Worm (Caenorhabditis elegans): ENCODE results near the gene pqn-35.

The pqn-35 gene

ce11 chrII:4565205-4565604, 47.6 kb upstream of the pqn-35 start (continued):
- TF ChIP-seq Y105C5A.15 (GFP tag; IDR thresholded peaks at IDR 0.05): no peak
- no peak for TF ChIP-seq madf-9 (GFP tag; conservative IDR thresholded peaks at IDR 0.05)
- peak; percentile 37; the same call in 1 of the 2 replicates for TF ChIP-seq tra-1 (GFP tag; IDR thresholded peaks at IDR 0.05)
- TF ChIP-seq nhr-41 (GFP tag; IDR thresholded peaks at IDR 0.05): no peak
- TF ChIP-seq ceh-20 (GFP tag; IDR thresholded peaks at IDR 0.05): no peak
- no peak for TF ChIP-seq F44E2.7 (GFP tag; IDR thresholded peaks at IDR 0.05)
- no peak for TF ChIP-seq lin-29 (GFP tag; IDR thresholded peaks at IDR 0.05)
- TF ChIP-seq daf-8 (GFP tag; IDR thresholded peaks at IDR 0.05): no peak
- no peak for TF ChIP-seq F37D6.2 (tag; optimal IDR thresholded peaks at IDR 0.05)
- TF ChIP-seq unc-39 (tag; optimal IDR thresholded peaks at IDR 0.05): no peak
- TF ChIP-seq mep-1 (tag; optimal IDR thresholded peaks at IDR 0.05): no peak
- no peak for TF ChIP-seq aha-1 (tag)
- TF ChIP-seq snpc-4 (tag; optimal IDR thresholded peaks at IDR 0.05): no peak
- TF ChIP-seq attf-4 (tag; optimal IDR thresholded peaks at IDR 0.05): no peak
- peak; percentile 65 for TF ChIP-seq F26F4.8 (GFP tag; conservative IDR thresholded peaks at IDR 0.05)
- TF ChIP-seq ceh-32 (tag; optimal IDR thresholded peaks at IDR 0.05; ENCODE audit: poor library complexity): no peak
- no peak for TF ChIP-seq ceh-62 (tag; optimal IDR thresholded peaks at IDR 0.05)
- TF ChIP-seq lsy-2 (tag; optimal IDR thresholded peaks at IDR 0.05): no peak
- no peak for TF ChIP-seq pqm-1 (tag; optimal IDR thresholded peaks at IDR 0.05)
- no peak for TF ChIP-seq lir-3 (tag; optimal IDR thresholded peaks at IDR 0.05)
- peak; percentile 80 for TF ChIP-seq dmd-8 (GFP tag; IDR thresholded peaks at IDR 0.05)
- TF ChIP-seq ceh-28 (tag; optimal IDR thresholded peaks at IDR 0.05): no peak
- TF ChIP-seq ztf-7 (tag; optimal IDR thresholded peaks at IDR 0.05): no peak
- TF ChIP-seq daf-19 (GFP tag; conservative IDR thresholded peaks at IDR 0.05): 0 out of 2 replicates have a peak, but pooled peaks have one; percentile 39
- TF ChIP-seq zag-1 (tag; optimal IDR thresholded peaks at IDR 0.05): no peak
- no peak for TF ChIP-seq rbr-2 (tag; optimal IDR thresholded peaks at IDR 0.05)
- TF ChIP-seq php-3 (GFP tag; IDR thresholded peaks at IDR 0.05): 0 out of 2 replicates have a peak, but pooled peaks have one; percentile 9
- no peak for TF ChIP-seq dmd-9 (GFP tag; IDR thresholded peaks at IDR 0.05)
- no peak for TF ChIP-seq nhr-76 (tag; optimal IDR thresholded peaks at IDR 0.05)
- TF ChIP-seq mdt-29 (GFP tag; IDR thresholded peaks at IDR 0.05): no peak
- no peak for TF ChIP-seq mdl-1 (tag; optimal IDR thresholded peaks at IDR 0.05)
- TF ChIP-seq nhr-28 (tag; optimal IDR thresholded peaks at IDR 0.05): no peak
- no peak for TF ChIP-seq T20F7.1 (GFP tag; optimal IDR thresholded peaks at IDR 0.05)
- no peak for TF ChIP-seq daf-12 (tag; optimal IDR thresholded peaks at IDR 0.05)
- no peak for TF ChIP-seq F10B5.3 (tag; optimal IDR thresholded peaks at IDR 0.05)
- 0 out of 2 replicates have a peak, but pooled peaks have one; percentile 12 for TF ChIP-seq hmg-1.1 (GFP tag; IDR thresholded peaks at IDR 0.05)
- no peak for TF ChIP-seq set-16 (GFP tag; IDR thresholded peaks at IDR 0.05)
- no peak for TF ChIP-seq ZK546.5 (tag; optimal IDR thresholded peaks at IDR 0.05)
- peak; percentile 38; the same call in 1 of the 2 replicates for TF ChIP-seq ceh-44 (GFP tag; IDR thresholded peaks at IDR 0.05)
- TF ChIP-seq mxl-3 (GFP tag; optimal IDR thresholded peaks at IDR 0.05): no peak
- TF ChIP-seq dmd-6 (GFP tag; IDR thresholded peaks at IDR 0.05): no peak
- peak; percentile 6 for TF ChIP-seq mes-2 (tag; optimal IDR thresholded peaks at IDR 0.05; ENCODE audit: poor library complexity, severe bottlenecking)
- TF ChIP-seq ztf-11 (tag; optimal IDR thresholded peaks at IDR 0.05): no peak
- no peak; the same call in 1 of the 2 replicates for TF ChIP-seq lin-38 (GFP tag; IDR thresholded peaks at IDR 0.05)
- TF ChIP-seq tag-97 (GFP tag; IDR thresholded peaks at IDR 0.05): no peak
- TF ChIP-seq nhr-102 (tag; optimal IDR thresholded peaks at IDR 0.05): no peak
- no peak for TF ChIP-seq aly-2 (tag; optimal IDR thresholded peaks at IDR 0.05)
- no peak for TF ChIP-seq nhr-77 (tag; optimal IDR thresholded peaks at IDR 0.05)
- TF ChIP-seq jun-1 (tag; optimal IDR thresholded peaks at IDR 0.05): no peak
- TF ChIP-seq fkh-10 (GFP tag; optimal IDR thresholded peaks at IDR 0.05): no peak
- no peak for TF ChIP-seq ctbp-1 (GFP tag; IDR thresholded peaks at IDR 0.05)
- TF ChIP-seq egl-43 (GFP tag; IDR thresholded peaks at IDR 0.05): peak; percentile 58; the same call in 1 of the 2 replicates
- no peak for TF ChIP-seq zfp-2 (tag; optimal IDR thresholded peaks at IDR 0.05)

Measured in whole organism, L4 larva.